Fruit fly (Drosophila melanogaster) whole organism, embryonic: ENCODE measurements around the gene P5CDh1.

ENCODE experiments used
- Aef1 ChIP-seq: fragments of 200-800 bp; sonication (Bioruptor generic); IDR thresholded peaks from 3 replicates; pipeline ENCODE4 v1.3.6; 2022; ENCODE audit warnings: missing biosample characterization, missing genetic modification characterization
- Awh ChIP-seq: fragments of 200-800 bp; sonication (Bioruptor generic); IDR thresholded peaks from 2 replicates; pipeline ENCODE4, ENCODE4 v1.3.6; 2022; ENCODE audit warnings: missing biosample characterization, missing genetic modification characterization
- Bteb2 ChIP-seq: fragments of 200-800 bp; sonication (Bioruptor generic); optimal IDR thresholded peaks from 2 replicates; lab custom pipeline; 2016; ENCODE audit warnings: missing biosample characterization, missing genetic modification characterization
- CG10274 ChIP-seq: fragments of 200-800 bp; sonication (Bioruptor generic); optimal IDR thresholded peaks from 3 replicates; lab custom pipeline; 2017; ENCODE audit warnings: missing biosample characterization, mild to moderate bottlenecking, missing genetic modification characterization
- CG10431 ChIP-seq: fragments of 200-800 bp; sonication (Bioruptor generic); optimal IDR thresholded peaks from 3 replicates; lab custom pipeline; 2018; ENCODE audit warnings: missing biosample characterization, mild to moderate bottlenecking, missing genetic modification characterization
- CG10543 ChIP-seq: fragments of 200-800 bp; sonication (Bioruptor generic); optimal IDR thresholded peaks from 3 replicates; lab custom pipeline; 2017; ENCODE audit warnings: missing biosample characterization, mild to moderate bottlenecking, missing genetic modification characterization, moderate library complexity
- CG12744 ChIP-seq: fragments of 200-800 bp; sonication (Bioruptor generic); optimal IDR thresholded peaks from 2 replicates; lab custom pipeline; 2016; ENCODE audit warnings: missing biosample characterization, missing genetic modification characterization
- CG14050 ChIP-seq: fragments of 200-800 bp; sonication (Bioruptor generic); IDR thresholded peaks from 3 replicates; pipeline ENCODE4 v1.3.6; 2022; ENCODE audit warnings: missing biosample characterization, missing genetic modification characterization
- CG14710 ChIP-seq: fragments of 200-800 bp; sonication (Bioruptor generic); optimal IDR thresholded peaks from 3 replicates; lab custom pipeline; 2019; ENCODE audit warnings: missing biosample characterization, mild to moderate bottlenecking, missing genetic modification characterization, moderate library complexity
- CG1602 ChIP-seq: fragments of 200-800 bp; sonication (Bioruptor generic); optimal IDR thresholded peaks from 3 replicates; lab custom pipeline; 2016; ENCODE audit warnings: missing biosample characterization, missing genetic modification characterization
- CG17829 ChIP-seq: fragments of 200-800 bp; optimal IDR thresholded peaks from 2 replicates; lab custom pipeline; 2019; ENCODE audit warnings: missing biosample characterization, mild to moderate bottlenecking, missing genetic modification characterization, moderate library complexity
- CG3838 ChIP-seq: fragments of 200-800 bp; sonication (Bioruptor generic); optimal IDR thresholded peaks from 3 replicates; lab custom pipeline; 2016; ENCODE audit warnings: missing biosample characterization, missing genetic modification characterization
- CG3847 ChIP-seq: fragments of 200-800 bp; sonication (Bioruptor generic); IDR thresholded peaks from 2 replicates; pipeline ENCODE4 v1.3.6; 2022; ENCODE audit warnings: missing biosample characterization, missing genetic modification characterization
- CG4854 ChIP-seq: fragments of 200-800 bp; sonication (Bioruptor generic); optimal IDR thresholded peaks from 2 replicates; lab custom pipeline; 2016; ENCODE audit warnings: missing biosample characterization, missing genetic modification characterization, inconsistent platforms
- CG5953 ChIP-seq: fragments of 200-800 bp; sonication (Bioruptor generic); IDR thresholded peaks from 2 replicates; pipeline ENCODE4 v1.3.6; 2022; ENCODE audit warnings: missing biosample characterization, missing genetic modification characterization
- CG6689 ChIP-seq: fragments of 200-800 bp; sonication (Bioruptor generic); IDR thresholded peaks from 2 replicates; pipeline ENCODE4 v1.3.6; 2022; ENCODE audit warnings: missing biosample characterization, missing genetic modification characterization
- CG6813 ChIP-seq: fragments of 200-800 bp; sonication (Bioruptor generic); optimal IDR thresholded peaks from 2 replicates; lab custom pipeline; 2017; ENCODE audit warnings: missing biosample characterization, missing genetic modification characterization, mild to moderate bottlenecking, moderate library complexity, missing genetic modification reagents
- CG7963 ChIP-seq: fragments of 200-800 bp; sonication (Bioruptor generic); IDR thresholded peaks from 3 replicates; pipeline ENCODE4 v1.3.6; 2022; ENCODE audit warnings: missing biosample characterization, missing genetic modification characterization; ENCODE audit not compliant: partially characterized antibody
- CG8388 ChIP-seq: fragments of 200-800 bp; sonication (Bioruptor generic); optimal IDR thresholded peaks from 2 replicates; lab custom pipeline; 2019; ENCODE audit warnings: missing biosample characterization, mild to moderate bottlenecking, missing genetic modification characterization, moderate library complexity
- CG8765 ChIP-seq: fragments of 200-800 bp; sonication (Bioruptor generic); IDR thresholded peaks from 2 replicates; pipeline ENCODE4 v1.3.6; 2022; ENCODE audit warnings: missing biosample characterization, missing genetic modification characterization
- D ChIP-seq, 2 experiments: fragments of 200-800 bp in 1 of 2; fragments of >200 bp in 1 of 2; sonication (Bioruptor generic) in 1 of 2; optimal IDR thresholded peaks; 2 replicates in 1 of 2; 3 replicates in 1 of 2; lab custom pipeline; 2017; ENCODE audit warnings: mild to moderate bottlenecking in 1 of 2, missing biosample characterization in 1 of 2, missing genetic modification characterization in 1 of 2, missing genetic modification reagents in 1 of 2
- Dref ChIP-seq: fragments of 200-800 bp; sonication (Bioruptor generic); IDR thresholded peaks from 2 replicates; pipeline ENCODE4 v1.3.6; 2022; ENCODE audit warnings: missing biosample characterization, missing genetic modification characterization
- Gug ChIP-seq: fragments of 200-800 bp; sonication (Bioruptor generic); IDR thresholded peaks from 4 replicates; pipeline ENCODE4 v1.3.6; 2022; ENCODE audit warnings: missing biosample characterization, missing genetic modification characterization
- H15 ChIP-seq: fragments of 200-800 bp; sonication (Bioruptor generic); IDR thresholded peaks from 3 replicates; pipeline ENCODE4 v1.3.6; 2022; ENCODE audit warnings: missing biosample characterization, missing genetic modification characterization
- Hmr ChIP-seq: fragments of 200-800 bp; sonication (Bioruptor generic); optimal IDR thresholded peaks from 3 replicates; lab custom pipeline; 2017; ENCODE audit warnings: mild to moderate bottlenecking, missing biosample characterization, missing genetic modification reagents, missing genetic modification characterization
- Nf-YC ChIP-seq: fragments of 200-800 bp; optimal IDR thresholded peaks from 3 replicates; lab custom pipeline; 2019; ENCODE audit warnings: missing biosample characterization, mild to moderate bottlenecking, missing genetic modification characterization, moderate library complexity
- NfI ChIP-seq: fragments of 200-800 bp; sonication (Bioruptor generic); optimal IDR thresholded peaks from 3 replicates; lab custom pipeline; 2018; ENCODE audit warnings: missing biosample characterization, mild to moderate bottlenecking, missing genetic modification characterization, moderate library complexity
- Pdp1 ChIP-seq, 2 experiments: fragments of 200-800 bp; sonication (Bioruptor generic); optimal IDR thresholded peaks; 3 replicates each; lab custom pipeline; 2016; ENCODE audit warnings: missing biosample characterization in 2 of 2, missing genetic modification characterization in 2 of 2, mild to moderate bottlenecking in 1 of 2, moderate library complexity in 1 of 2
- Tbp ChIP-seq: fragments of >200 bp; optimal IDR thresholded peaks from 2 replicates; lab custom pipeline; 2018; ENCODE audit warnings: missing biosample characterization, missing genetic modification characterization
- abd-A ChIP-seq: fragments of 200-800 bp; sonication (Bioruptor generic); optimal IDR thresholded peaks from 3 replicates; lab custom pipeline; 2019; ENCODE audit warnings: missing biosample characterization, mild to moderate bottlenecking, missing genetic modification characterization, moderate library complexity
- ac ChIP-seq: fragments of 200-800 bp; sonication (Bioruptor generic); optimal IDR thresholded peaks from 3 replicates; lab custom pipeline; 2017; ENCODE audit warnings: missing biosample characterization, mild to moderate bottlenecking, missing genetic modification characterization
- aop ChIP-seq: fragments of 200-800 bp; sonication (Bioruptor generic); IDR thresholded peaks from 2 replicates; pipeline ENCODE4 v1.3.6; 2022; ENCODE audit warnings: missing biosample characterization, missing genetic modification characterization
- ase ChIP-seq: fragments of 200-800 bp; sonication (Bioruptor generic); IDR thresholded peaks from 3 replicates; pipeline ENCODE4 v1.3.6; 2022; ENCODE audit warnings: missing biosample characterization, missing genetic modification characterization
- bcd ChIP-seq: fragments of 200-800 bp; sonication (Bioruptor generic); optimal IDR thresholded peaks from 2 replicates; lab custom pipeline; 2017; ENCODE audit warnings: missing biosample characterization, mild to moderate bottlenecking, missing genetic modification characterization
- bowl ChIP-seq: fragments of 200-800 bp; sonication (Bioruptor generic); IDR thresholded peaks from 2 replicates; pipeline ENCODE4 v1.3.6; 2022; ENCODE audit warnings: missing biosample characterization, missing genetic modification characterization
- cg ChIP-seq: fragments of 200-800 bp; sonication (Bioruptor generic); optimal IDR thresholded peaks from 3 replicates; lab custom pipeline; 2019; ENCODE audit warnings: missing biosample characterization, mild to moderate bottlenecking, missing genetic modification characterization, moderate library complexity
- eve ChIP-seq, 2 experiments: fragments of >200 bp; optimal IDR thresholded peaks; 2 replicates each; lab custom pipeline; 2017; ENCODE audit warnings: missing biosample characterization in 2 of 2, missing genetic modification characterization in 2 of 2
- hbn ChIP-seq: fragments of 200-800 bp; sonication (Bioruptor generic); IDR thresholded peaks from 2 replicates; pipeline ENCODE4 v1.3.6; 2022; ENCODE audit warnings: missing biosample characterization, missing genetic modification characterization; ENCODE audit not compliant: partially characterized antibody
- jing ChIP-seq: fragments of 200-800 bp; sonication (Bioruptor generic); optimal IDR thresholded peaks from 2 replicates; lab custom pipeline; 2018; ENCODE audit warnings: missing biosample characterization, mild to moderate bottlenecking, missing genetic modification characterization
- kay ChIP-seq: fragments of 200-800 bp; sonication (Bioruptor generic); optimal IDR thresholded peaks from 2 replicates; lab custom pipeline; 2016; ENCODE audit warnings: missing biosample characterization, missing genetic modification characterization
- otp ChIP-seq: fragments of 200-800 bp; sonication (Bioruptor generic); IDR thresholded peaks from 3 replicates; pipeline ENCODE4, ENCODE4 v1.3.6; 2022; ENCODE audit warnings: missing biosample characterization, missing genetic modification characterization
- p53 ChIP-seq: fragments of 200-800 bp; sonication (Bioruptor generic); optimal IDR thresholded peaks from 2 replicates; lab custom pipeline; 2016; ENCODE audit warnings: missing biosample characterization, missing genetic modification characterization
- prd ChIP-seq, 3 experiments: fragments of >200 bp in 2 of 3; fragments of 200-800 bp in 1 of 3; sonication (Bioruptor generic) in 1 of 3; optimal IDR thresholded peaks in 2 of 3; IDR thresholded peaks in 1 of 3; 2 replicates in 2 of 3; 3 replicates in 1 of 3; pipeline versions ENCODE4 v1.3.6 to Lab custom; 2017 to 2022; ENCODE audit warnings: missing biosample characterization in 1 of 3, missing genetic modification characterization in 1 of 3
- run ChIP-seq: fragments of 200-800 bp; sonication (Bioruptor generic); optimal IDR thresholded peaks from 3 replicates; lab custom pipeline; 2018; ENCODE audit warnings: missing biosample characterization, mild to moderate bottlenecking, missing genetic modification characterization
- slbo ChIP-seq: fragments of 200-800 bp; sonication (Bioruptor generic); IDR thresholded peaks from 2 replicates; pipeline ENCODE4 v1.3.6; 2022; ENCODE audit warnings: missing biosample characterization, missing genetic modification characterization
- tio ChIP-seq: fragments of 200-800 bp; sonication (Bioruptor generic); optimal IDR thresholded peaks from 2 replicates; lab custom pipeline; 2017; ENCODE audit warnings: missing biosample characterization, missing genetic modification characterization, inconsistent platforms
- tna ChIP-seq: fragments of 200-800 bp; sonication (Bioruptor generic); IDR thresholded peaks from 2 replicates; pipeline ENCODE4 v1.3.6; 2022; ENCODE audit warnings: missing biosample characterization, missing genetic modification characterization; ENCODE audit not compliant: partially characterized antibody
- tup ChIP-seq: fragments of 200-800 bp; sonication (Bioruptor generic); optimal IDR thresholded peaks from 2 replicates; lab custom pipeline; 2016; ENCODE audit warnings: missing biosample characterization, mild to moderate bottlenecking, missing genetic modification characterization, moderate library complexity
- usp ChIP-seq: fragments of >200 bp; optimal IDR thresholded peaks from 2 replicates; lab custom pipeline; 2017; ENCODE audit warnings: missing biosample characterization, missing genetic modification characterization
- zfh2 ChIP-seq: fragments of 200-800 bp; sonication (Bioruptor generic); optimal IDR thresholded peaks from 2 replicates; lab custom pipeline; 2016; ENCODE audit warnings: missing biosample characterization, missing genetic modification characterization

Gene P5CDh1

DNA sequence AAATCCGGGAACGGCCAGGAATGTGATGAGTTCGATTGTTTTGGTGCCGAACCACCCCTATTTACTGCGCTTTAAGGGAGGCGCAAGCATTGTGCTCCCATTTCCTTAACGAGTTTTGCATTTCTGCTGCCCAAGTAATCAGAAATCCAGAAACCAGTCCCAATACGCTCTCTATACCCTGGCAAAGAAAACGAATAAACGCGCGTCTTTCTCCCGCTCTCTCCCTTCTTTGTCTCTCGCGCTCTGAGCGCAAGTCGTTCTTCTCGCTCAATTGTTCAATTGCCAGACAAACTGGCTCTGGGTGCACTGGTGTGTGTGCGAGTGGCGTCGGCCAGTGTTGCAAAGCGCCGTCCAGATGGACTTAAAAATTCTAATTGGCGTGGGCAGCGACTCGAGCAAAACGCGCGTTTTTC is 39.2 kb upstream of the P5CDh1 start (continued):
- TF ChIP-seq CG17829 (tag; lab: Kevin White, UChicago) = peak; percentile 97
- TF ChIP-seq CG5953 (GFP tag; lab: Robert Waterston, UW) = peak; percentile 99
- TF ChIP-seq CG6689 (GFP tag; lab: Robert Waterston, UW) = peak; percentile 98
- TF ChIP-seq CG8388 (GFP tag; lab: Kevin White, UChicago) = peak; percentile 96
- TF ChIP-seq usp (GFP tag; lab: Kevin White, UChicago) = no peak
- TF ChIP-seq Awh = peak; percentile 99
- peak; percentile 98 for TF ChIP-seq ase (GFP tag; lab: Robert Waterston, UW)
- TF ChIP-seq ac (GFP tag; lab: Kevin White, UChicago) = peak; percentile 88
- peak; percentile 98 for TF ChIP-seq H15 (GFP tag; lab: Robert Waterston, UW)
- TF ChIP-seq tup (GFP tag; lab: Kevin White, UChicago) = peak; percentile 96
- TF ChIP-seq aop = peak; percentile 95
- peak; percentile 97 for TF ChIP-seq bcd
- TF ChIP-seq abd-A (tag; lab: Kevin White, UChicago) = peak; percentile 93
- peak; percentile 82 for TF ChIP-seq run (tag; lab: Kevin White, UChicago)
- TF ChIP-seq CG10274 (GFP tag; lab: Kevin White, UChicago) = peak; percentile 84
- TF ChIP-seq CG3838 (GFP tag; lab: Kevin White, UChicago) = peak; percentile 93
- peak; percentile 95 for TF ChIP-seq tio (GFP tag; lab: Kevin White, UChicago)
- TF ChIP-seq Hmr = peak; percentile 95
- peak; percentile 61 for TF ChIP-seq Nf-YC (tag; lab: Kevin White, UChicago)
- peak; percentile 31; the same call in 1 of the 2 replicates for TF ChIP-seq hbn (GFP tag; lab: Robert Waterston, UW)
- TF ChIP-seq Dref = peak; percentile 39
- TF ChIP-seq Gug (GFP tag; lab: Robert Waterston, UW) = peak; percentile 99
- TF ChIP-seq CG3847 = peak; percentile 97
- TF ChIP-seq p53 (GFP tag; lab: Kevin White, UChicago) = peak; percentile 95
- TF ChIP-seq D (optimal IDR thresholded peaks at IDR 0.05; lab: Kevin White, UChicago) = peak; percentile 90
- TF ChIP-seq D (GFP tag; optimal IDR thresholded peaks at IDR 0.05; lab: Kevin White, UChicago) = peak; percentile 97
- no peak for TF ChIP-seq prd (optimal IDR thresholded peaks at IDR 0.05; lab: Kevin White, UChicago)
- TF ChIP-seq prd (GFP tag; IDR thresholded peaks at IDR 0.05; lab: Robert Waterston, UW) = peak; percentile 100
- peak; percentile 95 for TF ChIP-seq jing
- TF ChIP-seq CG10543 (GFP tag; lab: Kevin White, UChicago) = peak; percentile 36
- peak; percentile 97 for TF ChIP-seq Aef1
- TF ChIP-seq Tbp (GFP tag; lab: Kevin White, UChicago) = no peak
- peak; percentile 98 for TF ChIP-seq zfh2 (GFP tag; lab: Kevin White, UChicago)
- TF ChIP-seq bowl (GFP tag; lab: Robert Waterston, UW) = peak; percentile 94
- peak; percentile 87 to 92 for TF ChIP-seq eve (GFP tag; optimal IDR thresholded peaks at IDR 0.05; lab: Kevin White, UChicago)
- peak; percentile 99 for TF ChIP-seq otp (GFP tag; lab: Robert Waterston, UW)
- TF ChIP-seq CG7963 = no peak
- TF ChIP-seq CG8765 (GFP tag; lab: Robert Waterston, UW) = peak; percentile 98
- peak; percentile 98 for TF ChIP-seq CG1602 (GFP tag; lab: Kevin White, UChicago)
- peak; percentile 94 for TF ChIP-seq CG12744 (GFP tag; lab: Kevin White, UChicago)
- peak; percentile 97 for TF ChIP-seq CG14050 (GFP tag; lab: Robert Waterston, UW)
- TF ChIP-seq CG6813 = peak; percentile 94
- TF ChIP-seq NfI = peak; percentile 96
- TF ChIP-seq CG14710 (tag; lab: Kevin White, UChicago) = peak; percentile 94
- TF ChIP-seq CG4854 (GFP tag; lab: Kevin White, UChicago) = peak; percentile 92
- TF ChIP-seq cg (GFP tag; lab: Kevin White, UChicago) = peak; percentile 84
- peak; percentile 94 for TF ChIP-seq Bteb2 (GFP tag; lab: Kevin White, UChicago)
- peak; percentile 50 for TF ChIP-seq CG10431
- peak; percentile 96 to 98 for TF ChIP-seq Pdp1 (GFP tag; optimal IDR thresholded peaks at IDR 0.05; lab: Kevin White, UChicago)
- TF ChIP-seq slbo = peak; percentile 99
- peak; percentile 95 for TF ChIP-seq kay (GFP tag; lab: Kevin White, UChicago)
- TF ChIP-seq tna (GFP tag; lab: Robert Waterston, UW) = no peak
